Fruit fly (Drosophila melanogaster): ENCODE measurements around the gene CG43084.

The CG43084 gene

DNA sequence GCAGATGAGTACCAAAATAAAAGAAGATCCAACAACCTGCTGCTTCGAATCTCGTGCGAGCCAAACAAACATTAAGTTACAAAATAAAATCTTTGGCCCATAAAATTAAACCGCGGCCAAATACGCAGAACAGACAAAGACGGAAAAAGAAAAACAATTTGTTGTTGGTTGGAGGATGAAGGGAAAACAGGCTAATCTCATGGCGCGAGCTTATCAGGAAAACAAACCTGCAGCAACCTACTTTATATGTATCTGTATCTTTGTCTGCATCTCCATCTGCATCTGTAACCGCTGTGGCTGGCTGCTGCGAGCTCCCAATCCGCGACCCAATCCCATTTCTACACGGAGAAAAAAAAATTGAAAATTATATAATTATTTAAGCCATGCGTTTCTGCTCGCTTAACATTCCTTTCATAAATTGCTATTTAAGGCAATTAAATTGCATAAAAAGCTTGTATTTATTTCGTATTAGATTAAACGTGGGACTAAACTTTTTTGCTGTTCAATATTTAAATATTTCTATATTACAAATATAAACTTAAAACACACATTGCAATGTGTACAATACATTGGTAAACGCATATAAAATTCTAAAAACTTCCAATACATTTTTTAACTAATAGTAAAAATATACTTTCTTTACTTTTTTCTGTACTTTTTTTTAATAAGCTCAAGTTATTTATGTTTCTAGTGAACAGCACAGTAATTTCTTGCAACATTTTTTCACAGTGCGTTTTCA, 42.3 kb downstream of the CG43084 start (continued):
- no peak for TF ChIP-seq sisA (GFP tag; IDR thresholded peaks at IDR 0.05)
- 0 out of 2 replicates have a peak, but pooled peaks have one; percentile 8 for TF ChIP-seq CG10959 (GFP tag; IDR thresholded peaks at IDR 0.05)
- no peak for TF ChIP-seq Jarid2 (GFP tag; optimal IDR thresholded peaks at IDR 0.05)
- no peak for TF ChIP-seq Neu2 (GFP tag; optimal IDR thresholded peaks at IDR 0.05; ENCODE audit: borderline replicate concordance)
- TF ChIP-seq Nf-YB (GFP tag; optimal IDR thresholded peaks at IDR 0.05) = peak; percentile 13
- TF ChIP-seq CG8765 (GFP tag; IDR thresholded peaks at IDR 0.05) = no peak
- TF ChIP-seq bcd (GFP tag; optimal IDR thresholded peaks at IDR 0.05) = peak; percentile 14
- TF ChIP-seq btn (GFP tag; optimal IDR thresholded peaks at IDR 0.05) = no peak
- no peak for TF ChIP-seq hbn (GFP tag; IDR thresholded peaks at IDR 0.05; ENCODE audit: partially characterized antibody)
- TF ChIP-seq Max (GFP tag; optimal IDR thresholded peaks at IDR 0.05) = no peak
- TF ChIP-seq CG15601 (tag; optimal IDR thresholded peaks at IDR 0.05) = peak; percentile 28
- TF ChIP-seq E2f2 (GFP tag; IDR thresholded peaks at IDR 0.05) = no peak
- TF ChIP-seq dysf (GFP tag; IDR thresholded peaks at IDR 0.05) = 0 out of 3 replicates have a peak, but pooled peaks have one; percentile 9
- TF ChIP-seq CG8924 (tag; optimal IDR thresholded peaks at IDR 0.05) = peak; percentile 39
- TF ChIP-seq CG8388 (GFP tag; optimal IDR thresholded peaks at IDR 0.05) = peak; percentile 42
- TF ChIP-seq gt (GFP tag; IDR thresholded peaks at IDR 0.05) = no peak
- no peak for TF ChIP-seq CG13287 (GFP tag; IDR thresholded peaks at IDR 0.05; ENCODE audit: partially characterized antibody)
- no peak for TF ChIP-seq Lpt (GFP tag; optimal IDR thresholded peaks at IDR 0.05)

- TF ChIP-seq CG12299 (tag; optimal IDR thresholded peaks at IDR 0.05) (no peak), nau (GFP tag; optimal IDR thresholded peaks at IDR 0.05) (no peak), Max (GFP tag; optimal IDR thresholded peaks at IDR 0.05) (no peak), CG1603 (tag; optimal IDR thresholded peaks at IDR 0.05) (no peak), tgo (GFP tag; IDR thresholded peaks at IDR 0.05) (no peak), cwo (GFP tag; optimal IDR thresholded peaks at IDR 0.05) (no peak), CG16863 (GFP tag; optimal IDR thresholded peaks at IDR 0.05) (no peak), lov (optimal IDR thresholded peaks at IDR 0.05) (no peak), lov (GFP tag; IDR thresholded peaks at IDR 0.05) (no peak), Chrac-16 (GFP tag; optimal IDR thresholded peaks at IDR 0.05) (no peak), nom (GFP tag; optimal IDR thresholded peaks at IDR 0.05) (no peak), CG7839 (tag; optimal IDR thresholded peaks at IDR 0.05) (peak; percentile 8), psq (GFP tag; optimal IDR thresholded peaks at IDR 0.05) (no peak), jumu (GFP tag; optimal IDR thresholded peaks at IDR 0.05) (no peak), CG4854 (GFP tag; optimal IDR thresholded peaks at IDR 0.05) (no peak), CG13296 (GFP tag; optimal IDR thresholded peaks at IDR 0.05) (peak; percentile 38), CG2120 (GFP tag; optimal IDR thresholded peaks at IDR 0.05) (no peak), CG32772 (GFP tag; IDR thresholded peaks at IDR 0.05) (no peak), CG9609 (GFP tag; optimal IDR thresholded peaks at IDR 0.05) (no peak), CG8944 (GFP tag; optimal IDR thresholded peaks at IDR 0.05) (no peak), repo (GFP tag; optimal IDR thresholded peaks at IDR 0.05) (no peak), CG11247 (GFP tag; IDR thresholded peaks at IDR 0.05) (no peak), Ada2b (GFP tag; IDR thresholded peaks at IDR 0.05) (no peak), kni (GFP tag; optimal IDR thresholded peaks at IDR 0.05) (no peak), CG17568 (GFP tag; optimal IDR thresholded peaks at IDR 0.05) (no peak), HmgZ (tag; optimal IDR thresholded peaks at IDR 0.05) (no peak), tx (GFP tag; optimal IDR thresholded peaks at IDR 0.05) (no peak), H15 (GFP tag; IDR thresholded peaks at IDR 0.05) (no peak), Bteb2 (GFP tag; optimal IDR thresholded peaks at IDR 0.05) (no peak), ro (GFP tag; IDR thresholded peaks at IDR 0.05) (no peak), wdn (GFP tag; IDR thresholded peaks at IDR 0.05) (no peak), gfzf (GFP tag; optimal IDR thresholded peaks at IDR 0.05) (no peak), sr (GFP tag; IDR thresholded peaks at IDR 0.05) (no peak), pita (GFP tag; optimal IDR thresholded peaks at IDR 0.05) (no peak)
Observed at dm6 chr3L:15694406-15694805, 43.8 kb downstream of the CG43084 start.

All from whole organism, embryonic.